Worm (Caenorhabditis elegans): ENCODE measurements around the gene H02F09.2.

DNA sequence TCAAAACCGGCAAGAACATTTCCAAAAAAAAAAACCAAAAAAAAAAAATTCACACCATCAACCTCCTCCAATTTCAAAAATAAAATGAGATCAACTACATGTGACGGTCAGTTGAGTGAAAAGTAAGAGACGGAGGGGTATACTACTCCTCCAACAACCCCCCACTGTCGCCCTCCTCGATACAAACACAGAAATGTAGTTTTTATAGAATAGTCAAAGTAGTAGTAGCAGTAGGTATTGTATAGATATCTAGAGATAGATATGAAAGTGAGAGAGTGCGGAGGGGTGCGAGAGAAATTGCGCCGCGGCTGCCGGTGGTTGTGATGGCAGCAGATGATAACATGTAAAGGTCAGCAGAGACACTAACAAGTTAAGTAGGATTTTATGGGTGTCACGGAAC, 44.7 kb upstream of the H02F09.2 start:
- TF ChIP-seq W03F9.2 (tag; optimal IDR thresholded peaks at IDR 0.05) (no peak), him-1 (tag; optimal IDR thresholded peaks at IDR 0.05) (no peak), dao-5 (tag; optimal IDR thresholded peaks at IDR 0.05) (no peak)

All from whole organism, L4/young adult.